Fruit fly (Drosophila melanogaster) Kc167 (cell line): Measurements from ENCODE around the gene Meltrin.

Experiments used
- Sin3A ChIP-seq: fragments of >200 bp; optimal IDR thresholded peaks from 2 replicates; lab custom pipeline; 2018; ENCODE audit warnings: missing external identifiers
- h ChIP-seq: fragments of >200 bp; optimal IDR thresholded peaks from 3 replicates; lab custom pipeline; 2018; ENCODE audit warnings: missing external identifiers
- insv ChIP-seq: fragments of >200 bp; optimal IDR thresholded peaks from 3 replicates; lab custom pipeline; 2018; ENCODE audit warnings: missing external identifiers
- psq ChIP-seq: fragments of >200 bp; optimal IDR thresholded peaks from 2 replicates; lab custom pipeline; 2017; ENCODE audit warnings: missing external identifiers

DNA sequence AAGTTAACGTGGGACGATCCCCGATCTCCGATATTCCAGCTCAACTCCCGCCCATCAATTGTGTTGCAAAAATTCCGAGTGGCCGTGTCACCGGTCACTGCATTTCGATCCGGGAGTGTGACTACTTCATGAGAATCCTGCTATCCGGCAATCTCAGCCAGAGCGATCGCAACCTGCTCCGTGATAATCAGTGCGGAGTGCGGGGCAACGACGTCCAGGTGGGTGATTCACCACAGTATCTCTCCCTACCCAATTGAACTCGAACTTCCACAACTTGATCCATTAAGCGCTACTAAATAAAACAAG lies 39.5 kb downstream of the Meltrin start:
- no peak for TF ChIP-seq Sin3A
- no peak for TF ChIP-seq h
- TF ChIP-seq psq: no peak
- no peak for TF ChIP-seq insv
